Worm (Caenorhabditis elegans): Measurements from ENCODE around the gene grl-29.

grl-29 gene

ce11 chrV:3555986-3556385 lies 950 bp upstream of the grl-29 start, which contains the start of gene grl-30:
Gene grl-30 (plus strand): TSS chrV:3556286.
- TF ChIP-seq mec-3 (tag; optimal IDR thresholded peaks at IDR 0.05; ENCODE audit: borderline replicate concordance) = no peak
- TF ChIP-seq zip-5 (tag; optimal IDR thresholded peaks at IDR 0.05) = no peak
- TF ChIP-seq ama-1 (optimal IDR thresholded peaks at IDR 0.05) = no peak
- no peak for TF ChIP-seq dmd-4 (tag; optimal IDR thresholded peaks at IDR 0.05; ENCODE audit: borderline replicate concordance)
- TF ChIP-seq rnt-1 (tag; optimal IDR thresholded peaks at IDR 0.05) = no peak
- no peak for TF ChIP-seq K09A11.1 (tag; optimal IDR thresholded peaks at IDR 0.05; ENCODE audit: insufficient read depth)
- TF ChIP-seq syd-9 (tag; optimal IDR thresholded peaks at IDR 0.05) = no peak
- no peak for TF ChIP-seq K02D7.2 (tag; optimal IDR thresholded peaks at IDR 0.05)
- no peak for TF ChIP-seq elt-4 (tag; optimal IDR thresholded peaks at IDR 0.05)
- no peak for TF ChIP-seq lin-11 (tag; optimal IDR thresholded peaks at IDR 0.05)
- TF ChIP-seq ceh-18 (tag; optimal IDR thresholded peaks at IDR 0.05) = no peak
- no peak for TF ChIP-seq pros-1 (tag; optimal IDR thresholded peaks at IDR 0.05)
- no peak for TF ChIP-seq ceh-2 (tag; optimal IDR thresholded peaks at IDR 0.05)

ce11 chrV:3552740-3553469 lies 2.1 kb downstream of the grl-29 start, which contains the start of gene T24A6.20:
Gene T24A6.20 (plus strand): TSS chrV:3553134.
- TF ChIP-seq hlh-6 (tag; optimal IDR thresholded peaks at IDR 0.05) (no peak), unc-55 (GFP tag; optimal IDR thresholded peaks at IDR 0.05) (no peak), ceh-24 (tag; optimal IDR thresholded peaks at IDR 0.05) (no peak), pax-1 (tag; optimal IDR thresholded peaks at IDR 0.05) (no peak), fax-1 (tag; optimal IDR thresholded peaks at IDR 0.05) (no peak), nfya-1 (tag; optimal IDR thresholded peaks at IDR 0.05) (no peak), fkh-10 (GFP tag; optimal IDR thresholded peaks at IDR 0.05) (no peak), elt-2 (tag; optimal IDR thresholded peaks at IDR 0.05) (peak; percentile 86)

ce11 chrV:3551765-3552164 lies 3.3 kb downstream of the grl-29 start, which contains the start of gene grl-28:
Gene grl-28 (minus strand): TSS chrV:3551865.
- no peak for TF ChIP-seq che-1 (tag; optimal IDR thresholded peaks at IDR 0.05)
- no peak for TF ChIP-seq ahr-1 (tag; optimal IDR thresholded peaks at IDR 0.05)
- TF ChIP-seq ceh-19 (GFP tag; optimal IDR thresholded peaks at IDR 0.05) = no peak
- no peak for TF ChIP-seq fkh-10 (GFP tag; optimal IDR thresholded peaks at IDR 0.05)
- no peak for TF ChIP-seq ceh-9 (tag; optimal IDR thresholded peaks at IDR 0.05)
- TF ChIP-seq ceh-31 (tag; optimal IDR thresholded peaks at IDR 0.05) = no peak
- no peak for TF ChIP-seq eyg-1 (tag; optimal IDR thresholded peaks at IDR 0.05)
- no peak for TF ChIP-seq Y22D7AL.16 (tag; optimal IDR thresholded peaks at IDR 0.05)
- TF ChIP-seq nhr-232 (tag; optimal IDR thresholded peaks at IDR 0.05) = no peak
- TF ChIP-seq ceh-6 (GFP tag; optimal IDR thresholded peaks at IDR 0.05) = no peak
- no peak for TF ChIP-seq tbx-7 (tag; optimal IDR thresholded peaks at IDR 0.05)
- no peak for TF ChIP-seq elt-2 (tag; optimal IDR thresholded peaks at IDR 0.05)
- no peak for TF ChIP-seq npax-4 (tag; optimal IDR thresholded peaks at IDR 0.05)
- no peak for TF ChIP-seq fax-1 (tag; optimal IDR thresholded peaks at IDR 0.05)
- no peak for TF ChIP-seq hlh-6 (tag; optimal IDR thresholded peaks at IDR 0.05)

ce11 chrV:3549553-3549952 lies 5.5 kb downstream of the grl-29 start, which contains the start of gene sri-21:
Gene sri-21 (plus strand): TSS chrV:3549853.
- TF ChIP-seq Y22D7AL.16 (tag; optimal IDR thresholded peaks at IDR 0.05) (no peak), pha-4 (tag; optimal IDR thresholded peaks at IDR 0.05) (no peak), ceh-6 (GFP tag; optimal IDR thresholded peaks at IDR 0.05) (no peak), hlh-30 (tag; optimal IDR thresholded peaks at IDR 0.05; ENCODE audit: insufficient read depth) (no peak), lin-11 (tag; optimal IDR thresholded peaks at IDR 0.05) (no peak), fax-1 (tag; optimal IDR thresholded peaks at IDR 0.05) (no peak), F13H6.1 (tag; optimal IDR thresholded peaks at IDR 0.05) (no peak), unc-55 (GFP tag; optimal IDR thresholded peaks at IDR 0.05) (no peak), dmd-4 (tag; optimal IDR thresholded peaks at IDR 0.05; ENCODE audit: borderline replicate concordance) (no peak), ceh-18 (tag; optimal IDR thresholded peaks at IDR 0.05) (no peak), sox-4 (tag; optimal IDR thresholded peaks at IDR 0.05) (no peak), ceh-48 (tag; optimal IDR thresholded peaks at IDR 0.05) (no peak), fkh-6 (tag; optimal IDR thresholded peaks at IDR 0.05) (no peak), ttx-3 (tag; optimal IDR thresholded peaks at IDR 0.05) (no peak), K02D7.2 (tag; optimal IDR thresholded peaks at IDR 0.05) (no peak)

All from whole organism, late embryonic.